Fruit fly (Drosophila melanogaster) whole organism, wandering third instar larva: Measurements from ENCODE around the gene Sugb.

Experiments used
- Abd-B ChIP-seq: fragments of >200 bp; optimal IDR thresholded peaks from 2 replicates; lab custom pipeline; 2017; ENCODE audit warnings: missing biosample characterization, missing genetic modification characterization
- Dfd ChIP-seq: fragments of >200 bp; optimal IDR thresholded peaks from 2 replicates; lab custom pipeline; 2017; ENCODE audit warnings: missing biosample characterization, missing genetic modification characterization
- Jra ChIP-seq: sonication (Bioruptor generic); optimal IDR thresholded peaks from 2 replicates; lab custom pipeline; 2016; ENCODE audit warnings: missing biosample characterization, missing genetic modification characterization
- Myc ChIP-seq: fragments of >200 bp; optimal IDR thresholded peaks from 2 replicates; lab custom pipeline; 2017
- N ChIP-seq: fragments of >200 bp; optimal IDR thresholded peaks from 2 replicates; lab custom pipeline; 2018; ENCODE audit warnings: missing biosample characterization, missing external identifiers, missing genetic modification characterization
- Sp1 ChIP-seq: fragments of 200-800 bp; sonication (Bioruptor generic); optimal IDR thresholded peaks from 3 replicates; lab custom pipeline; 2019; ENCODE audit warnings: missing biosample characterization, mild to moderate bottlenecking, missing genetic modification characterization, moderate library complexity
- br ChIP-seq: fragments of 200-800 bp; sonication (Bioruptor generic); optimal IDR thresholded peaks from 2 replicates; lab custom pipeline; 2016; ENCODE audit warnings: missing biosample characterization, missing genetic modification characterization
- dl ChIP-seq, 2 experiments: fragments of 175-275, 200-275 bp in 1 of 2; fragments of 200-275 bp in 1 of 2; sonication (Bioruptor generic); optimal IDR thresholded peaks; lab custom pipeline; 2018; ENCODE audit warnings: mild to moderate bottlenecking in 2 of 2, missing biosample characterization in 2 of 2, missing genetic modification characterization in 2 of 2, moderate library complexity in 2 of 2; ENCODE audit not compliant: partially characterized antibody in 2 of 2, insufficient read depth in 1 of 2
- dmrt93B ChIP-seq: fragments of 200-800 bp; sonication (Bioruptor generic); optimal IDR thresholded peaks from 2 replicates; lab custom pipeline; 2018; ENCODE audit warnings: missing biosample characterization, mild to moderate bottlenecking, missing genetic modification characterization
- h ChIP-seq: fragments of 200-800 bp; sonication (Bioruptor generic); optimal IDR thresholded peaks from 3 replicates; lab custom pipeline; 2016; ENCODE audit warnings: missing biosample characterization, mild to moderate bottlenecking, missing genetic modification characterization
- pan ChIP-seq: fragments of >200 bp; optimal IDR thresholded peaks from 2 replicates; lab custom pipeline; 2017
- usp ChIP-seq: fragments of >200 bp; optimal IDR thresholded peaks from 2 replicates; lab custom pipeline; 2017; ENCODE audit warnings: missing biosample characterization, missing genetic modification characterization

DNA sequence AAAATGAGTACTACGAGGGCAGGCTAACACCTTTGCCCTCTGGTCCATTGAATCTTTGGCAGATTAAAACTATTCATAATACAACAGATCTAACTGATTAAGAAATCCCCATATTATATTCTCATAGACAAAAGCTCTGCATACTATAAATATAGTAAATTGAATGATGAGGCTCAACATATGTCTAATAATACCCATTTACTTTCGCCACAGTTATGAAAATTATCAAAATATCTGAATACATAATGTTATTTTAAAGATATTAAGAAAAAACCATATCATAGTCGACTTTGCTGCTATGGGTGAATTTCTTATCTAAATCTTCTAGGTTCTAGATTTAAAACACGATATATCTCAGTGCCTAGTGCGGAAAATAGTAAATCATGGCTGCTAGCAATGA, 48.1 kb downstream of the Sugb start, which contains the start of gene CG32087:
- TF ChIP-seq Dfd (GFP tag; lab: Kevin White, UChicago) (no peak), pan (lab: Kevin White, UChicago) (no peak), usp (no peak), N (GFP tag; lab: Kevin White, UChicago) (no peak), br (GFP tag; lab: Kevin White, UChicago) (no peak), Sp1 (no peak), Myc (lab: Kevin White, UChicago) (no peak), dmrt93B (GFP tag; lab: Kevin White, UChicago) (no peak), Jra (GFP tag; lab: Kevin White, UChicago) (no peak), Abd-B (GFP tag; lab: Kevin White, UChicago) (no peak), h (GFP tag; lab: Kevin White, UChicago) (no peak), dl (GFP tag; optimal IDR thresholded peaks at IDR 0.05; lab: Kevin White, UChicago; ENCODE audit: insufficient read depth in 1 of 2, partially characterized antibody in 2 of 2) (no peak)
